Worm (Caenorhabditis elegans) whole organism, young adult: ENCODE results near the gene M01A8.1.

ENCODE experiments used
- F52B5.7 ChIP-seq: sonication (generic microtip); optimal IDR thresholded peaks from 2 replicates; lab custom pipeline; 2016; ENCODE audit warnings: mild to moderate bottlenecking, missing genetic modification characterization, missing compliant biosample characterization
- hmg-1.2 ChIP-seq: fragments of 200-800 bp; sonication (Bioruptor generic); IDR thresholded peaks from 2 replicates; pipeline ENCODE4 v1.3.6; 2022; ENCODE audit warnings: missing genetic modification reagents, missing genetic modification characterization, missing compliant biosample characterization
- lin-26 ChIP-seq: fragments of 200-800 bp; sonication (Bioruptor generic); IDR thresholded peaks from 2 replicates; pipeline ENCODE4 v1.3.6; 2022; ENCODE audit warnings: missing genetic modification reagents, missing genetic modification characterization, missing compliant biosample characterization
- nfya-1 ChIP-seq: sonication (generic microtip); optimal IDR thresholded peaks from 2 replicates; lab custom pipeline; 2017; ENCODE audit warnings: antibody characterized with exemption, missing compliant biosample characterization, missing genetic modification characterization, borderline replicate concordance; ENCODE audit not compliant: insufficient read depth
- xnd-1 ChIP-seq: sonication (generic microtip); optimal IDR thresholded peaks from 2 replicates; lab custom pipeline; 2016; ENCODE audit warnings: missing genotype, missing genetic modification reagents, missing genetic modification characterization, missing compliant biosample characterization

DNA sequence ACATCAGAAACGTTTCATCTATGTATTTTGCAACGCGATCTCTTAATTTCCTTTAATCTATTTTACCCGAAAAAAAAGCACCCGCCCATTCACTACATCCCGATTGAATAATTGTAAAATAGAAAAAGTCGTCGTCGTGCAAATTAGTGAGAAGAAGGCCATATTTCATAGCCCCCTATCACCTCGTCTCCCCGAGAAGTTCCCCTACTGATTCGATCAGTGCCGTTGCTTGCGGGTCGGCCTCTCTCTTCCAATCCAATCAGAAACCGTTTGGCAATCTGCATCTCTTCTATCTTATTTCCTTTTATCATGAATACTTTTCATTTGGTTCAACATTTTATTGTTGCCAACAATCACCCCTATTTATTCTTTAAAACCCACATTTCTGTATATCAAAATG is 42.1 kb downstream of the M01A8.1 start:
- TF ChIP-seq F52B5.7 (tag; lab: Kevin White, UChicago) (no peak), hmg-1.2 (GFP tag; lab: Robert Waterston, UW) (no peak), xnd-1 (tag; lab: Kevin White, UChicago) (no peak), nfya-1 (tag; lab: Kevin White, UChicago) (no peak), lin-26 (GFP tag; lab: Robert Waterston, UW) (no peak)
